Worm (Caenorhabditis elegans): ENCODE data around the gene wdr-62.

The wdr-62 gene

DNA sequence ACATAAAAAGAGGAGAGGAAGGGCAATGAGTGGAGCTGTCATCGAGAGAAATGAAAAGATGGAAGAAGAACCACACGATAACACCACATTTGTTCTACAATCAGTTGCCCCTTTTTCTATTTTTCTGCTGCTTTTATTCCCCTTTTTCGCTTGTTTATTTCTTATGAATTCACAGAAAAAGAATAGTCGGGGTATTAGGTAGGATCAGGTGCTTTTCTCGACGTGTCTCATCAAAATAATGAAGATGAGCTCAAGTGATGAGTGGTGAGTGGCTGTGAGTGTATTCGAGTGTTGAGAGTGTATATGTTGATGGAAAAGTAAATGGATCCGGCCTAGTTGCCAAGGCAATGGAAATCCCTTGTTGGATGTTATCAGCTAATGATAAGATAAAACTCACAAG, 41.7 kb downstream of the wdr-62 start:
- no peak for TF ChIP-seq F13H6.1 (tag; optimal IDR thresholded peaks at IDR 0.05)
- no peak for TF ChIP-seq fos-1 (tag; optimal IDR thresholded peaks at IDR 0.05)
- TF ChIP-seq aly-2 (tag; optimal IDR thresholded peaks at IDR 0.05), result no peak
- TF ChIP-seq nhr-6 (tag; optimal IDR thresholded peaks at IDR 0.05), result no peak

DNA sequence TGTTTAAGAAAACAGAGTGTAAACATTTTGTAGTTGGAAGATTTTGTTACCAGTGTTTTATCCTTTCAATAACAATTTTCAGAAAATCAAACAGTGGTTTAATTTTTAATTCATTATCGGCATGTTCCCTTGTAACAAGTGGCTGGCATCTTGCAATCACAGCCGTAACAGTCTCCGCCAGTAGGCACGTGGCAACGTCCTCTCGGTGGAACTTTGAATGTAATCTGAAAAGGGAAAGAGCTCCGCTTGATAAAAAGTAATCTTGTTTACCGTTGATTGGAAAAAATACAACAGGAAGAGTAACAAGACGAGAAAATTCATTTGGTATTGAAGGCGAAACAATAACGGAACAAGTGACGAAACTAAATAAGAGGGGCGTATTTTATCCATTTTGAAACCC, 45.6 kb downstream of the wdr-62 start, which contains the start of gene K06A4.10:
TSS of gene K06A4.10 (minus strand) at position 390 of the 400 bp plus-strand sequence.
- peak; percentile 28 for TF ChIP-seq fos-1 (tag; optimal IDR thresholded peaks at IDR 0.05)
- TF ChIP-seq sem-4 (tag; optimal IDR thresholded peaks at IDR 0.05), result no peak

DNA sequence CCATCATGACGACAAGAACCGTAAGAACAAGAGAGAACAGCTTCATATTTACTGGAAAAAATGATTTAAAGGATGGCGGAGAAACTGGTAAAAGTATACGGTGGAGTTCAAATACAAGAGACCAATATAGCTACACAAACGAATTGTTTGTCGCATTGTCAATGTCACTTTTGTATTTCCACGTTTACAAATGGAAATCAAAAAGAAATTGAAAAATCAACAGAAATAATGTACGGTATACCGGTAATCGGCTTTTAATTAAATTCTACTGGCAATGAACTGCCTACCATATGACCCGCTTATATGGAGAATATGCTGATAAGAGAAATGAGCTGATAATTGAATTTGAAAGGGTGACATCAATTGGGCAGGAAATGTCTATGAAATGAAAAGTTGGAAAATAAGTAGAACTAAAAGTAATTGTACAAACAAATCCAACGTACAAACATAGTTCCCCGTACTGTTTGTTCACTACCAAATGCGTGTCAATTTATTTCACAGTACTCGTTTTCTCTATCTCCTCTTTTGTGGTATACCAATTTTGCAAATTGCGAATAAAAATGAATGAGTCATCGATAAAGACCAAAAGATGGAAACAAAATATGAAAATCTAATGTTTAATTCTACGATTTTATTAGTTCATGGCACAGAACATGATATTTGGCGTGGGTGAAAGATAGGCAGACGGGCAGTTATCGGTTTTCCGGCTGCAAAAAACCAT, 47.8 kb downstream of the wdr-62 start, which contains the start of gene K06A4.7:
TSS of gene K06A4.7 (minus strand) at position 51 of the 721 bp plus-strand sequence.
- TF ChIP-seq F13H6.1 (tag; optimal IDR thresholded peaks at IDR 0.05) (no peak), crh-2 (tag; optimal IDR thresholded peaks at IDR 0.05) (peak; percentile 45), nhr-10 (tag; optimal IDR thresholded peaks at IDR 0.05) (no peak), sma-9 (GFP tag; optimal IDR thresholded peaks at IDR 0.05) (peak; percentile 46), sma-9 (tag; optimal IDR thresholded peaks at IDR 0.05) (no peak), nhr-237 (tag; optimal IDR thresholded peaks at IDR 0.05) (no peak), fos-1 (tag; optimal IDR thresholded peaks at IDR 0.05) (peak; percentile 35)

DNA sequence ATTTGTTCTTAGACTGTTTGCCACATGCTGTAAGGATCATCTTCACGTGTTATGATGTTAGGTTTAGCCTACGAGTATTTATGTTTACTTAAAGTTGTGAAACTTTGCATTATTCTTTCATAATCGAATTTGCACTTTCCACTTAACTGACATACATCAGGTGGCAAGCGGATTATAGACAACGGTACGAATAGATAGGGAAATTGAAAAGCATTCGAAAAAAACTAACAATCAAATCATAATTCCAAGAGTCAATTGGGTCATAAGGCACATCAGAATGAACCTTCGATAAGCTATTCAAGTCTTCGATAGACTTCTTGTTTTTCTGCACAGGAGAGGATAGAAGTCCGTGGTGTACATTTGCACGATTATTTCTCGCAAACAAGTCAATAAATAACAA, 48.6 kb downstream of the wdr-62 start:
- TF ChIP-seq sma-9 (GFP tag; optimal IDR thresholded peaks at IDR 0.05) (peak; percentile 44), sma-9 (tag; optimal IDR thresholded peaks at IDR 0.05) (no peak), nhr-129 (tag; optimal IDR thresholded peaks at IDR 0.05) (no peak), lin-39 (tag; optimal IDR thresholded peaks at IDR 0.05) (no peak), fos-1 (tag; optimal IDR thresholded peaks at IDR 0.05) (peak; percentile 27), R02D3.7 (tag; optimal IDR thresholded peaks at IDR 0.05) (no peak), nhr-25 (tag; optimal IDR thresholded peaks at IDR 0.05) (no peak)

DNA sequence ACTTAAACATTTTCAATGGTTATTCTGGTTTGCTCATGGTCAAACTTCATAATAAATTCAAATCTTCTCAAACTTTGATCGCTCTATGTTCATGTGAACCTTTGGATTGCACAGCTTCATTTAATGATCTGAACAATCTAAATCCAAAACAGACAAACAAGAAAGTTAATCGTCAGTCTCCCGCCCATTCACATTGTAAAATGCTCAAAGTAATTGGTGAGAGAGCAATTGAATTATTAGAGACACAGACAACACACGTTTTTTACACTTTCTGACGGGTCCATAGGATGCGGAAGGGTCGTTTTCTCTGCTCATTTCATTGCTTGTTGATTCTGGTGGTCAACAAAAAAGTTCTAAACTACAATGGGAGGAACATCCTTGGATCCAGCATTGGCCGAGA, 52.9 kb downstream of the wdr-62 start, which contains the start of gene gsnl-1:
TSS of gene gsnl-1 (plus strand) at position 301 of the 400 bp plus-strand sequence.
- TF ChIP-seq ZK546.5 (tag; optimal IDR thresholded peaks at IDR 0.05) (no peak), lin-39 (tag; optimal IDR thresholded peaks at IDR 0.05) (no peak), lsy-2 (tag; optimal IDR thresholded peaks at IDR 0.05) (no peak), aly-2 (tag; optimal IDR thresholded peaks at IDR 0.05) (no peak), F13H6.1 (tag; optimal IDR thresholded peaks at IDR 0.05) (no peak), nhr-6 (tag; optimal IDR thresholded peaks at IDR 0.05) (no peak), mab-5 (tag; optimal IDR thresholded peaks at IDR 0.05) (no peak), lin-13 (GFP tag; optimal IDR thresholded peaks at IDR 0.05) (no peak), nhr-129 (tag; optimal IDR thresholded peaks at IDR 0.05) (no peak), nhr-10 (tag; optimal IDR thresholded peaks at IDR 0.05) (no peak), unc-62 (GFP tag; optimal IDR thresholded peaks at IDR 0.05) (no peak), ceh-82 (tag; optimal IDR thresholded peaks at IDR 0.05) (no peak), ceh-16 (tag; optimal IDR thresholded peaks at IDR 0.05) (no peak), fos-1 (tag; optimal IDR thresholded peaks at IDR 0.05) (no peak), ztf-11 (tag; optimal IDR thresholded peaks at IDR 0.05) (no peak), R02D3.7 (tag; optimal IDR thresholded peaks at IDR 0.05) (no peak)

DNA sequence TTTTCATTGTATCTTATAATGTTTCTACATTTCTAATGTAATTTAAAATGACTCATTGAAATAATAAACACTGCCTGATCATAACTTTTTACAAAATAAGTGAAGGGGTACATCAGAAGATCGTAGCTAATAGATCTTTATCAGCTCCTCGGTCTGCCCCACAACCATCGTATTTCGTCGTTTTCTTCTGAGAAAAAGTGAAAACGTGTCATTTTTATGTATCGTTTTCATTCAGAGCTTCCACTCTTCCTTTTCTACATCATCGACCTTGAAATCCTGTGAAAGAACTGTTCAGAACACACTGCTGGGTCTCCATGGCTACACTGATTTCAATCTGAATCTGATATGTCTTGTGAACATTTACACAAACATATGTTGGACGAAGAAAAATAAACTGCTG, 55.4 kb downstream of the wdr-62 start:
- TF ChIP-seq mdl-1 (tag; optimal IDR thresholded peaks at IDR 0.05), result no peak
- peak; percentile 42 for TF ChIP-seq blmp-1 (tag; optimal IDR thresholded peaks at IDR 0.05; ENCODE audit: insufficient read depth)
- no peak for TF ChIP-seq nhr-129 (tag; optimal IDR thresholded peaks at IDR 0.05)

DNA sequence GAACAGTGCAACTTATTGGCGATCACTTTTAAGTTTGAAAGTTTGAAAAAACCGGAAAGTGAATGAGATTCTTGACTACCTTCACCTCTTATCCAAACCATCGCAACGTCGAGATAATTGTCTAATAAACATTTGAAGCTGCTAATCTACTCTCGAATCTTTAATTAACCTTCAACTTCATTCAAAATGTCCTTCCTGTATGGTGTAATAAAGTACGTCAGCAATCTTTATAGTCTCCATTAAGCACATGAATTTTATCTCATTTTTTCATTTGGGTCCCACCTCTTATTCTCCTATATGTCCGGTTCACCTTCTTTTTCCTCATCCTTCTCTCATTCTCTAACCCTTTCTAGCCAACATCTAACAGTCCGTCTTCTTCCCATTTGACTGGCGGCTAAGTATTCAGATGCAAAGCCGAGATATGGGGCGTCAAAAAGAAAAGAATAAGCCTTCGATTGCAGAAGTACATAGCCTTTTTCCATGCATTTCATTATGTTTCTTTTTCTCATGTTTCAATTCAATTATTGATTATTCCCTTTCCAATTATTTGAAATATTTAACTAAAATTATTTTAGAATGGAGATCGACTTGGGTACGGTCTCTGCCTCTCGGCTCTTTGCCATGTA, 57.1 kb downstream of the wdr-62 start, which contains the start of gene swt-5:
TSS of gene swt-5 (plus strand) at position 576 of the 626 bp plus-strand sequence.
- TF ChIP-seq alr-1 (tag; optimal IDR thresholded peaks at IDR 0.05) (no peak), egl-27 (tag; optimal IDR thresholded peaks at IDR 0.05) (no peak), nhr-11 (tag; optimal IDR thresholded peaks at IDR 0.05) (no peak), sma-3 (GFP tag; optimal IDR thresholded peaks at IDR 0.05) (no peak), mbf-1 (tag; optimal IDR thresholded peaks at IDR 0.05) (no peak), lsy-2 (tag; optimal IDR thresholded peaks at IDR 0.05) (no peak), ztf-1 (GFP tag; conservative IDR thresholded peaks at IDR 0.05) (no peak), peb-1 (tag; optimal IDR thresholded peaks at IDR 0.05) (no peak), elt-3 (tag; optimal IDR thresholded peaks at IDR 0.05) (no peak), gmeb-1 (tag; optimal IDR thresholded peaks at IDR 0.05) (no peak), mdl-1 (tag; optimal IDR thresholded peaks at IDR 0.05) (no peak), skn-1 (tag; optimal IDR thresholded peaks at IDR 0.05) (no peak), snpc-4 (tag; optimal IDR thresholded peaks at IDR 0.05) (no peak), nhr-10 (tag; optimal IDR thresholded peaks at IDR 0.05) (no peak), fos-1 (tag; optimal IDR thresholded peaks at IDR 0.05) (no peak), ceh-16 (tag; optimal IDR thresholded peaks at IDR 0.05) (no peak), ztf-4 (tag; optimal IDR thresholded peaks at IDR 0.05) (no peak), R02D3.7 (tag; optimal IDR thresholded peaks at IDR 0.05) (no peak)

Data from whole organism, L2 larva.